Worm (Caenorhabditis elegans) whole organism, L4/young adult: ENCODE results near the gene adah-1.

ENCODE experiments used
- dao-5 ChIP-seq: sonication (generic microtip); optimal IDR thresholded peaks from 2 replicates; lab custom pipeline; 2016; ENCODE audit warnings: missing genotype, missing genetic modification characterization, moderate library complexity, missing compliant biosample characterization
- him-1 ChIP-seq: sonication (generic microtip); optimal IDR thresholded peaks from 2 replicates; lab custom pipeline; 2016; ENCODE audit warnings: missing genotype, missing genetic modification reagents, missing genetic modification characterization, missing compliant biosample characterization

DNA sequence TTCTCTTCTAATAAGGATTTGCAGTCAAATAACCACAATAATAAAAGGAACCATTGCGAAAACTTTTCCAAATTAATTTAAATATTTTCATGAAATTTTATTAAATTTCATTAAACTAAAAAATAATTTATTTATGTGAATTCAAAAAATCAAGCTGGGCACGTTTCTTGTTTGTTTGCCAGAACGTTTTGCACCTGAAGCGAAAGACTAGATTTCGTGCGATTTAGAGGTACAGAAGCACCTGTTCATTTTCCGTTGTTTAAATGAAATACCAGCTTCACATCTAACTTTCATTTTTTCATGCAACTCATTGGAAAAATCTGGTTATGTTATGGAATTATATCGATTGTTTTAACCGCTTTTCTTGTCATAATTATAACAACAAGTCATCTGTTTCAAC is 48.1 kb downstream of the adah-1 start, which contains the start of gene srg-48:
- no peak for TF ChIP-seq him-1 (tag; lab: Kevin White, UChicago)
- TF ChIP-seq dao-5 (tag; lab: Kevin White, UChicago): no peak
